Fruit fly (Drosophila melanogaster) S2 (cell line): Measurements from ENCODE around the gene CG14237.

Experiments used
- CG8478 ChIP-seq: fragments of >200 bp; optimal IDR thresholded peaks from 2 replicates; lab custom pipeline; 2018
- CTCF ChIP-seq, 2 experiments: fragments of >200 bp; optimal IDR thresholded peaks; 2 replicates each; lab custom pipeline; 2018

DNA sequence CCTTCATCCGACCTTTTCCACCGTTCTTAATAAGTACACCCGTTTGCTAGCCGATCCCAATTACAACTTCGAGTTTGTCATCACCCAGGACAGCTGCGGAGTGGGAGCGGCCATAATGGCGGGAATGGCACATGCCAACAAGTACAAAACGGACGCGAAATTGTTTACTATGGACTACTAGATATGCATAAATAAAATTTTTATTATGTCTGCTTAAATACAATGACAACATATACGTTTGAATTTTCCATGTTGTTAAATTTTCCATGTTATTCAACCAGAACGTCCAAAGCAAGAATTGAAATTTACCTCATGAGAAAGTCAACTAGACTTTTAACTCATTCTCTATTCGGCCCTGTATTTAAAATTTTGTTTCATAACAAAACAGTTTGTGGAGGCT is 6.3 kb upstream of the CG14237 start, which contains the start of gene Hex-t2:
- TF ChIP-seq CG8478 (lab: Kevin White, UChicago): no peak
- no peak for TF ChIP-seq CTCF (optimal IDR thresholded peaks at IDR 0.05; lab: Kevin White, UChicago)
